Fruit fly (Drosophila melanogaster) whole organism, wandering third instar larva: ENCODE measurements around the gene ND-15.

Experiments
- Abd-B ChIP-seq: fragments of >200 bp; optimal IDR thresholded peaks from 2 replicates; lab custom pipeline; 2017; ENCODE audit warnings: missing biosample characterization, missing genetic modification characterization
- CG32264 ChIP-seq: fragments of 200-800 bp; sonication (Bioruptor generic); optimal IDR thresholded peaks from 2 replicates; lab custom pipeline; 2016; ENCODE audit warnings: missing biosample characterization, missing genetic modification characterization
- CG9705 ChIP-seq: fragments of 200-800 bp; sonication (Bioruptor generic); optimal IDR thresholded peaks from 2 replicates; lab custom pipeline; 2018; ENCODE audit warnings: missing biosample characterization, mild to moderate bottlenecking, missing genetic modification characterization
- CrebA ChIP-seq: fragments of 200-800 bp; sonication (Bioruptor generic); optimal IDR thresholded peaks from 2 replicates; lab custom pipeline; 2016; ENCODE audit warnings: missing biosample characterization, mild to moderate bottlenecking, missing genetic modification characterization, borderline replicate concordance
- Dfd ChIP-seq: fragments of >200 bp; optimal IDR thresholded peaks from 2 replicates; lab custom pipeline; 2017; ENCODE audit warnings: missing biosample characterization, missing genetic modification characterization
- Dif ChIP-seq: fragments of 200-275, 200-300 bp; sonication (Bioruptor generic); optimal IDR thresholded peaks from 2 replicates; lab custom pipeline; 2018; ENCODE audit warnings: missing biosample characterization, missing genetic modification characterization; ENCODE audit not compliant: partially characterized antibody
- GATAd ChIP-seq: sonication (Bioruptor generic); optimal IDR thresholded peaks from 2 replicates; lab custom pipeline; 2016; ENCODE audit warnings: missing biosample characterization, missing genetic modification characterization
- HLH106 ChIP-seq: fragments of 200-800 bp; optimal IDR thresholded peaks from 3 replicates; lab custom pipeline; 2019; ENCODE audit warnings: missing biosample characterization, mild to moderate bottlenecking, missing genetic modification characterization, moderate library complexity
- Hnf4 ChIP-seq: fragments of 200-800 bp; sonication (Bioruptor generic); optimal IDR thresholded peaks from 2 replicates; lab custom pipeline; 2016; ENCODE audit warnings: missing biosample characterization, mild to moderate bottlenecking, missing genetic modification characterization
- Hr78 ChIP-seq: fragments of >200 bp; optimal IDR thresholded peaks from 2 replicates; lab custom pipeline; 2017; ENCODE audit warnings: missing biosample characterization, missing genetic modification characterization
- Hr83 ChIP-seq: fragments of 200-300 bp; sonication (Bioruptor generic); optimal IDR thresholded peaks from 2 replicates; lab custom pipeline; 2016; ENCODE audit warnings: missing biosample characterization, mild to moderate bottlenecking, missing genetic modification characterization, moderate library complexity; ENCODE audit not compliant: poor library complexity, severe bottlenecking
- Jra ChIP-seq: sonication (Bioruptor generic); optimal IDR thresholded peaks from 2 replicates; lab custom pipeline; 2016; ENCODE audit warnings: missing biosample characterization, missing genetic modification characterization
- Mio ChIP-seq: sonication (Bioruptor generic); optimal IDR thresholded peaks from 2 replicates; lab custom pipeline; 2016; ENCODE audit warnings: missing biosample characterization, missing genetic modification characterization
- Myc ChIP-seq: fragments of >200 bp; optimal IDR thresholded peaks from 2 replicates; lab custom pipeline; 2017
- N ChIP-seq: fragments of >200 bp; optimal IDR thresholded peaks from 2 replicates; lab custom pipeline; 2018; ENCODE audit warnings: missing biosample characterization, missing external identifiers, missing genetic modification characterization
- OdsH ChIP-seq: fragments of 200-800 bp; sonication (Bioruptor generic); optimal IDR thresholded peaks from 2 replicates; lab custom pipeline; 2016; ENCODE audit warnings: missing biosample characterization, mild to moderate bottlenecking, missing genetic modification characterization
- Rel ChIP-seq, 2 experiments: fragments of 200-800 bp; sonication (Bioruptor generic) in 1 of 2; optimal IDR thresholded peaks; 2 replicates in 1 of 2; 3 replicates in 1 of 2; lab custom pipeline; 2016 to 2019; ENCODE audit warnings: mild to moderate bottlenecking in 2 of 2, missing biosample characterization in 2 of 2, missing genetic modification characterization in 2 of 2, moderate library complexity in 1 of 2
- Sp1 ChIP-seq: fragments of 200-800 bp; sonication (Bioruptor generic); optimal IDR thresholded peaks from 3 replicates; lab custom pipeline; 2019; ENCODE audit warnings: missing biosample characterization, mild to moderate bottlenecking, missing genetic modification characterization, moderate library complexity
- Vsx2 ChIP-seq: fragments of 200-300, 225-300 bp; sonication (Bioruptor generic); optimal IDR thresholded peaks from 2 replicates; lab custom pipeline; 2018; ENCODE audit warnings: missing biosample characterization, missing genetic modification characterization; ENCODE audit not compliant: partially characterized antibody
- br ChIP-seq: fragments of 200-800 bp; sonication (Bioruptor generic); optimal IDR thresholded peaks from 2 replicates; lab custom pipeline; 2016; ENCODE audit warnings: missing biosample characterization, missing genetic modification characterization
- brk ChIP-seq: fragments of 200-800 bp; sonication (Bioruptor generic); optimal IDR thresholded peaks from 2 replicates; lab custom pipeline; 2016; ENCODE audit warnings: missing biosample characterization, mild to moderate bottlenecking, missing genetic modification characterization
- dl ChIP-seq, 2 experiments: fragments of 175-275, 200-275 bp in 1 of 2; fragments of 200-275 bp in 1 of 2; sonication (Bioruptor generic); optimal IDR thresholded peaks; lab custom pipeline; 2018; ENCODE audit warnings: mild to moderate bottlenecking in 2 of 2, missing biosample characterization in 2 of 2, missing genetic modification characterization in 2 of 2, moderate library complexity in 2 of 2; ENCODE audit not compliant: partially characterized antibody in 2 of 2, insufficient read depth in 1 of 2
- dmrt93B ChIP-seq: fragments of 200-800 bp; sonication (Bioruptor generic); optimal IDR thresholded peaks from 2 replicates; lab custom pipeline; 2018; ENCODE audit warnings: missing biosample characterization, mild to moderate bottlenecking, missing genetic modification characterization
- dsf ChIP-seq: sonication (Bioruptor generic); optimal IDR thresholded peaks from 2 replicates; lab custom pipeline; 2016; ENCODE audit warnings: missing biosample characterization, missing genetic modification characterization, borderline replicate concordance
- ey ChIP-seq: fragments of 200-800 bp; sonication (Bioruptor generic); optimal IDR thresholded peaks from 2 replicates; lab custom pipeline; 2016; ENCODE audit warnings: missing biosample characterization, missing genetic modification characterization
- foxo ChIP-seq, 2 experiments: fragments of 200-800 bp; sonication (Bioruptor generic); optimal IDR thresholded peaks; 2 replicates in 1 of 2; 3 replicates in 1 of 2; lab custom pipeline; 2016 to 2017; ENCODE audit warnings: missing biosample characterization in 2 of 2, missing genetic modification characterization in 2 of 2
- fru ChIP-seq: fragments of 200-800 bp; sonication (Bioruptor generic); optimal IDR thresholded peaks from 3 replicates; lab custom pipeline; 2016; ENCODE audit warnings: missing biosample characterization, mild to moderate bottlenecking, missing genetic modification characterization
- h ChIP-seq: fragments of 200-800 bp; sonication (Bioruptor generic); optimal IDR thresholded peaks from 3 replicates; lab custom pipeline; 2016; ENCODE audit warnings: missing biosample characterization, mild to moderate bottlenecking, missing genetic modification characterization
- jim ChIP-seq: fragments of 175-275, 200-325 bp; sonication (Bioruptor generic); optimal IDR thresholded peaks from 2 replicates; lab custom pipeline; 2016; ENCODE audit warnings: missing biosample characterization, mild to moderate bottlenecking, missing genetic modification characterization
- lola ChIP-seq: fragments of >200 bp; optimal IDR thresholded peaks from 2 replicates; lab custom pipeline; 2017; ENCODE audit warnings: missing biosample characterization, missing genetic modification characterization
- pan ChIP-seq: fragments of >200 bp; optimal IDR thresholded peaks from 2 replicates; lab custom pipeline; 2017
- psq ChIP-seq: fragments of 200-800 bp; sonication (Bioruptor generic); optimal IDR thresholded peaks from 3 replicates; lab custom pipeline; 2017; ENCODE audit warnings: missing biosample characterization, mild to moderate bottlenecking, missing genetic modification characterization, moderate library complexity
- rgr ChIP-seq: fragments of 200-800 bp; sonication (Bioruptor generic); optimal IDR thresholded peaks from 3 replicates; lab custom pipeline; 2016; ENCODE audit warnings: missing biosample characterization, mild to moderate bottlenecking, missing genetic modification characterization
- sage ChIP-seq: fragments of 200-800 bp; sonication (Bioruptor generic); optimal IDR thresholded peaks from 2 replicates; lab custom pipeline; 2016; ENCODE audit warnings: missing biosample characterization, mild to moderate bottlenecking, missing genetic modification characterization
- sv ChIP-seq: fragments of 200-800 bp; sonication (Bioruptor generic); optimal IDR thresholded peaks from 3 replicates; lab custom pipeline; 2016; ENCODE audit warnings: missing biosample characterization, missing genetic modification characterization
- tai ChIP-seq: sonication (Bioruptor generic); optimal IDR thresholded peaks from 2 replicates; lab custom pipeline; 2016; ENCODE audit warnings: missing biosample characterization, missing genetic modification characterization
- usp ChIP-seq: fragments of >200 bp; optimal IDR thresholded peaks from 2 replicates; lab custom pipeline; 2017; ENCODE audit warnings: missing biosample characterization, missing genetic modification characterization
- woc ChIP-seq: sonication (Bioruptor generic); optimal IDR thresholded peaks from 2 replicates; lab custom pipeline; 2016; ENCODE audit warnings: missing biosample characterization, mild to moderate bottlenecking, missing genetic modification characterization

The ND-15 gene

dm6 chr2L:125364-126252, 11.1 kb downstream of the ND-15 start:
- TF ChIP-seq Hnf4 (peak; percentile 32), Hr78 (GFP tag; lab: Kevin White, UChicago) (no peak)

- no peak for TF ChIP-seq psq (GFP tag; lab: Kevin White, UChicago)
- no peak for TF ChIP-seq sv
- TF ChIP-seq br (GFP tag; lab: Kevin White, UChicago), result peak; percentile 13
- no peak for TF ChIP-seq fru (GFP tag; lab: Kevin White, UChicago)
- TF ChIP-seq Jra (GFP tag; lab: Kevin White, UChicago), result no peak
- TF ChIP-seq pan (lab: Kevin White, UChicago), result no peak
- TF ChIP-seq Dfd (GFP tag; lab: Kevin White, UChicago), result no peak
- TF ChIP-seq OdsH (GFP tag; lab: Kevin White, UChicago), result peak; percentile 17
- TF ChIP-seq Hr78 (GFP tag; lab: Kevin White, UChicago), result no peak
- peak; percentile 67 for TF ChIP-seq Hr83 (GFP tag; lab: Kevin White, UChicago)
- TF ChIP-seq h, result peak; percentile 16
- TF ChIP-seq Vsx2, result no peak
- no peak for TF ChIP-seq CG32264 (GFP tag; lab: Kevin White, UChicago)
- TF ChIP-seq rgr (GFP tag; lab: Kevin White, UChicago), result peak; percentile 5
- TF ChIP-seq, all 38 proteins: peak for 5
These were observed 13.8 kb downstream of the ND-15 start for dm6 chr2L:128296-128715.

dm6 chr2L:128977-129941, 14.7 kb downstream of the ND-15 start:
- TF ChIP-seq Dif (peak; percentile 97), GATAd (GFP tag; lab: Kevin White, UChicago) (no peak), Myc (lab: Kevin White, UChicago) (no peak), CG32264 (GFP tag; lab: Kevin White, UChicago) (peak; percentile 24), Dfd (GFP tag; lab: Kevin White, UChicago) (no peak), Abd-B (GFP tag; lab: Kevin White, UChicago) (no peak), N (no peak), br (GFP tag; lab: Kevin White, UChicago) (peak; percentile 77), woc (no peak), brk (peak; percentile 58), Hr78 (GFP tag; lab: Kevin White, UChicago) (no peak), Jra (GFP tag; lab: Kevin White, UChicago) (peak; percentile 87), lola (GFP tag; lab: Kevin White, UChicago) (no peak), Mio (GFP tag; lab: Kevin White, UChicago) (no peak), Rel (GFP tag; optimal IDR thresholded peaks at IDR 0.05; lab: Kevin White, UChicago) (peak; percentile 45), Rel (tag; optimal IDR thresholded peaks at IDR 0.05; lab: Kevin White, UChicago) (peak; percentile 78), fru (GFP tag; lab: Kevin White, UChicago) (peak; percentile 69), usp (GFP tag; lab: Kevin White, UChicago) (no peak), dsf (GFP tag; lab: Kevin White, UChicago) (no peak), tai (GFP tag; lab: Kevin White, UChicago) (peak; percentile 42), sage (GFP tag; lab: Kevin White, UChicago) (no peak), dmrt93B (GFP tag; lab: Kevin White, UChicago) (no peak), psq (GFP tag; lab: Kevin White, UChicago) (peak; percentile 19), Hr83 (GFP tag; lab: Kevin White, UChicago) (peak; percentile 94), Hnf4 (peak; percentile 90), Vsx2 (peak; percentile 95), jim (peak; percentile 53), Sp1 (peak; percentile 71), CG9705 (no peak), OdsH (GFP tag; lab: Kevin White, UChicago) (peak; percentile 51), HLH106 (tag; lab: Kevin White, UChicago) (peak; percentile 39), sv (no peak), pan (lab: Kevin White, UChicago) (no peak), dl (GFP tag; optimal IDR thresholded peaks at IDR 0.05; lab: Kevin White, UChicago; ENCODE audit: insufficient read depth in 1 of 2, partially characterized antibody in 2 of 2) (peak; percentile 46 to 92), h (peak; percentile 88), CrebA (no peak), rgr (GFP tag; lab: Kevin White, UChicago) (peak; percentile 72), ey (GFP tag; lab: Kevin White, UChicago) (peak; percentile 10), foxo (GFP tag; optimal IDR thresholded peaks at IDR 0.05; lab: Kevin White, UChicago) (peak; percentile 50)
